Worm (Caenorhabditis elegans) whole organism, dauer: ENCODE measurements around the gene D1014.7.

ENCODE experiments used
- unc-62 ChIP-seq: sonication (generic microtip); optimal IDR thresholded peaks from 2 replicates; lab custom pipeline; 2017; ENCODE audit warnings: missing biosample characterization, missing genetic modification reagents, missing genetic modification characterization

Gene D1014.7

DNA sequence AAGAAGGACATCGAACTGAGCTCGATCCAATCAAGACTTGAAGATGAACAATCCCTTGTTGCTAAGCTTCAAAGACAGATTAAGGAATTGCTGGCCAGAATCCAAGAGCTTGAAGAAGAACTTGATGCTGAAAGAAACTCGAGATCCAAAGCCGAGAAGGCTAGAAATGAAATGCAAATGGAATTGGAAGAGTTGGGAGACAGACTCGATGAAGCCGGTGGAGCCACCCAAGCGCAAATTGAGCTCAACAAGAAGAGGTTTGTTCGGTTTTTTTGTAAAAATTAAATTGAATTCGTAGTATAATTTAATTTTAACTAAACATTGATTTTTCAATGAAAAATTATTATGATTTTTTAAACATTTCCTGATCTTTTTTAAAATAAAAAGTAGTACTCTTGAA is 3.5 kb upstream of the D1014.7 start:
- no peak for TF ChIP-seq unc-62 (GFP tag; lab: Kevin White, UChicago)

DNA sequence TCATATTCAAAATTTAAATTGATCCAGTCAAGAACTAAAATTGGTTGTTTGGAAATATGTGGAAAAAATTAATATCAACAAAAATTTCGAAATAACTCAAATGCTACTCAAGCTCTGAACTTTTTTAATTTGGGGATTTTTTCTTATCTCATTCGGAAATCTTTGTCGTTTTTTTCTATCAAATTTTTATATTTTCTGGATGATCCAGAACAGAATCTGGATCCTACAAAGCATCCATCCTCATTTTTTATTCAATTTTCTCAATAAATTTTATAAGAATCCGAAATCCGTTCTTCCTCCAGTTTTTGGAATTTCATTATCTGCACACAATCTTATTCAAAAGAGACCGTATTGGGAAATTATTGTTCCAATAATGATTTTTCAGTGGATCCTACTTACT is 2.8 kb downstream of the D1014.7 start, which contains the start of gene D1014.6:
TSS of gene D1014.6 (plus strand) at position 301 of the 400 bp plus-strand sequence.
- no peak for TF ChIP-seq unc-62 (GFP tag; lab: Kevin White, UChicago)

DNA sequence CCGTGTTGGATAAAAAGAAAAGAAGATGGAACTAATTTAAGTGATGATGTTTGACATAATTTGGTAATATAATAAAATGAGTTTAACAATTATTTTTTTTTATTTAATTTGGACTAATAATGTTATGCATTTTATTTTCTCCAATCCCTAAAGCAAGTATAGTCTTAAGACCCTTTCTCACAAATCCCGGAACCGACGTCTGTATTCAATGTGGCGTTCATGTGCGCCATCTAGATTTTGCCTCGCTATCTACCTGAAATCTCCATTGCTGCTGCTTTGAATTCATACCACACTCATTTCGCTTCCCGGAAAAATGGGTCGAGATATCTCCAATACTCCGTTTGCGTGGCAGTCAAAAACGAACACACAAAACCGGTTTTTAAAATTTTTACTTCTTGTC is 5.3 kb downstream of the D1014.7 start, which contains the start of gene D1014.5:
TSS of gene D1014.5 (plus strand) at position 301 of the 400 bp plus-strand sequence.
- no peak for TF ChIP-seq unc-62 (GFP tag; lab: Kevin White, UChicago)

DNA sequence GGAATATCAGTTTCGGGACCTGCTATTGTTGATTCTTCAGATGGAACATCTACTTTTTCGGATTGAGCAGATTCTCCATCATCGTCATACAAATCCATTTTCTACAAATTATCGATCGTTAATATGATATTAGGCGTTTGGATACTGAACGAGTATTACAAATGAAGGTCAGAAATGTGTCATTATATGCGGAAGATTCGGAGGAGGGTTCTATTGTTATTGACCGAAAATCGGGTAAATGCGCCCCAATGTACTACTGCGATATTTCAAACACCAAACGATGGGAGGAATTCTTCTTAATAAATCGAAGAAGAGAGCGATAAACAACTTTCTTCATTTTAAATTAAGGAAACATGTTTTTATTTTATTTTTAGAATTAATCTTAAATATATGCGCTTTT is 11.2 kb downstream of the D1014.7 start, which contains the start of gene spr-1:
TSS of gene spr-1 (minus strand) at position 101 of the 400 bp plus-strand sequence.
- TF ChIP-seq unc-62 (GFP tag; lab: Kevin White, UChicago) = no peak

DNA sequence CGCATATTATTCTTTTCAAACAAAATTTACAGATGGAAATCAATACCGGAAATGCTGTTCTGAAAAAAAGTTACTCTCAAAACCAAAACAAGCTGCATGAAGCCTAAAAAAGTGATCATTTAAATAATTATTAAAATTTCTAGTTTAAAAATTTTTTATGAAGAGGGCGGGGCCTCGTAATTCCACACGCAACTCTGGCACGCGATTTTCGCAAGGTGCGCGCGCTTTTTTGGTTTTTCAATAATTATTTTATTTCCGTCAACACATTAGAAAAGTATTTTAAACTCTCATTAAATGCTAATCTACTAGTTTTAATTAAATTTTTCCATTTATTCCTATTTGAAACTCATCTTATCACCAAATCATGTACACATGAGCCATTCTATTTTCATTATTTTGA is 11.7 kb downstream of the D1014.7 start:
- no peak for TF ChIP-seq unc-62 (GFP tag; lab: Kevin White, UChicago)

DNA sequence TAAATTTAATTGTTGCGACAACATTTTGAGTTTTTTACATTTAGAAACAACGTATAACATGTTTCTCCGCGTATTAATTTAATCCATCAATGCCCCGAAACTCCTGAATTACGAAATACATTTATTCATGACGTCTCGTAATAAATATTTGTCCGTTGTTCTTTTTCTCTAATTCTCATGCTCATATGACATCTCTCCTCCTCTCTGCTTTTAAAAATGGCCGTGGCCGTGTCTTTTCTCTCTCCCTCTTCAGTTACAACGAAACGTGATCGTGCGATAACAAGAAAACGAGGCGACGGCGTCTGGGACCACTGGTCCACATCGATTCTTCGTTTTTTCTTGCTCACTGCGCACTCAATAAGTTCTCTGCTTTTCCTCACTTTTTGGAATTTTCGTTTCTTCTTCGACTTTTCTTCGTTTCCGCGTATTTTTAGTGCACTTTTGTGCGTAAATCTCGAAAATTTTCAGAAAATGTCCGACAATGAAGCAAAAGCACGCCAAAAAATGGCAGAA is 12.1 kb downstream of the D1014.7 start, which contains the start of gene snap-1:
TSS of gene snap-1 (plus strand) at position 463 of the 513 bp plus-strand sequence.
- TF ChIP-seq unc-62 (GFP tag; lab: Kevin White, UChicago) = no peak

DNA sequence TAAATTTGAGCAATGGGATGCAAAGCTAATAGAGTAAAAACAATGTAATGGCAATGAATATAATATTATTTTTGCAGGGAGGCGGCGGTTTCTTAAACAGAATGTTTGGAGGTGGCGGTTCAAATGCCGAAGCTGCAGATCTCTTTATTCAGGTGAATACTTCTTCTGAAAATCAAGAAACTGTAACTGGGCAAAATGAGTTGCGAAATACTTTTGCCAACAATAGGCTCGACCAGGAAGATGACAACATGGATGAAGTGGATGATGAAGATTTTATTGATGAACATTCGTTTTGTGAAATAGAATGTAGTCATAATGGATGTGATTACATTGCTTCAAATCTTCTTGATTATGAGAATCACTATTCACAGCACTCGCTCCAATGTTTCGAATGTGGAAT is 12.7 kb downstream of the D1014.7 start:
- TF ChIP-seq unc-62 (GFP tag; lab: Kevin White, UChicago) = no peak

DNA sequence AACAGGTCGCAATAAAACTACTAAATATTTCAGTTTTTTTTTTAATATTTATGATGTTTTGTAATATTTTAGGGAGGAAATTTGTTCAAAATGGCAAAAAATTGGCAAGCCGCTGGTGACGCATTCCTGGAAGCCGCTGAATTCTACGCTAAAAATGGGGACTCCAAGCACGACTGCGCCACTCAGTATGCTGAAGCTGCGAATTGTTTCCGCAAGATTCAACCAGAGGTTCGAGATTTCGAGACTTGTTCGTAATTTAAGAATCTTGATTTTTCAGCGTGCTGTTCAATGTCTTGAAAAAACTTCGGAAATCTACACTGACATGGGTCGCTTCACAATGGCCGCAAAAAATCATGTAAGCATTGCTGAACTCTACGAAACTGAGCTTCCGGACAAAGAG is 13.6 kb downstream of the D1014.7 start:
- TF ChIP-seq unc-62 (GFP tag; lab: Kevin White, UChicago) = no peak

DNA sequence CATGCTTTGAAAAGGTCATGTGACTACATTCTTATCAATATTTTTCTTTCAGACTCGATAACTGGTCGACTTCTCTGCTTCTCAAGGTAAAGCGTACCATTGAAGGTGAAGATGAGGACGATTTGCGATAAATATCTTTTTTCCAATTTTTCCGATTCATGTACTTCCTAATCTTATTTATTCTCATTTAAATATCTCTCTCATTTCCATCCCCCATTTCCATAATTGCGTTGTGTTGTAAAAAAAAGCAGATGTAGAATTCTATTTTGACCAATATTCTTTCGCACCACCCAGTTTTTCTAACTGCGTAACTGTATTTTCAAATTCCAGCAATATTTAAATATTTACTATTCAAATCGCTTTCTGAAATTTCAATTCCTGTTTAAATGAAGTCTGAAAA is 14.9 kb downstream of the D1014.7 start, which contains the start of gene D1014.4:
TSS of gene D1014.4 (plus strand) at position 301 of the 400 bp plus-strand sequence.
- no peak for TF ChIP-seq unc-62 (GFP tag; lab: Kevin White, UChicago)

DNA sequence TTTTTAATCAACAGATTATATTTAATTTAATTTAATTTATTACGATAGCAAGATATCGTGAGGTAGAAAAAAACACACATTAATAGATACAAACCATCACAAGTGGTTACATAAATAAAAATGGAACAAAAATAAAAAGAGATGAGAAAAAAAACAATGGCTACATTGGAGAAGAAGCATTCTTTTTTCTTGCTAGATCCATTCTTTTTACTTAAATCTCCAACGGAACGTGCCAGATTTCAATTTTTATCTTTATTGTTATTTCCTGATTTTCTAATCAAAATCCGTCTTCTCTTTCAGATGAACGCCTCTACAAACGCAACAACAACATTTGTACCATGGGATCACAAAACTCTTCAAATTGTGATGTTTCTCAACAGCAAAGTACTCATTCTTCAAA is 25.5 kb downstream of the D1014.7 start, which contains the start of gene D1014.2:
TSS of gene D1014.2 (plus strand) at position 301 of the 400 bp plus-strand sequence.
- TF ChIP-seq unc-62 (GFP tag; lab: Kevin White, UChicago) = no peak

DNA sequence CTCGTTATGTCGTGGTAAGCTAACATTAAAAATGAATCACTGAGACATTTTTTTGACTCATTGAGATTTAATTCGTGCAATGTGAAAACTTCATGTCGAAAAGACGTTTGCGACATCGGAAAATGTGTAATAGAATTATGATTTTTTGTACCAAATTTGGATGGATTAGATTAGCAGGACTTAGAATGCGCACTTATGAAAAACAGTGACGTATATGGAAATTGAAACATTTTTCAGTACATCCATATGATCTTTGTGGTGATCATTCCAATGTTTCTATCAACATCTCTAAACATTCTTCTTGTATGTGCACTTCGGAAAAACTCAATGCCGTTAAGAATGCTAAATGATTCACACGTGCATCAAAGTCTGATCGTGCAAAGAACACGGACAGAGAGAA is 26.5 kb downstream of the D1014.7 start:
- no peak for TF ChIP-seq unc-62 (GFP tag; lab: Kevin White, UChicago)

DNA sequence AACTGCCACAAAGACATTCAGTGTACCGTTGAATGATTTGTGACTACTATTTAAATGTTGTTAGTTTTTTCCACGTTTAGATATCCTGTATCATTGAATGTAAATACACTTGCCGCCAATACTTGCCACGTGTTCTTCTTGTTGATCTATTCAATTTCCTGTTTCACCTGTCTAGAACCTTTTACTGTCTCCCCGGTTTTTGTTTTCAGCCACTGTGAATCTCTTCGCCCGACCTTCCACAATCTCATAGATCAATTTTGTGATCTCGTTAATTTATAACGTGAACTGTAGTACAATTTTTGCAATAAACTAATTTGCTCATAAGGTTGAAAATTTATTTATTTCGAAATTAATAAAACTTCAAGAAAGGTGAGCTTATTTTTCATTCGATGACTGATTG is 27.3 kb downstream of the D1014.7 start, which contains the start of gene D1014.13:
TSS of gene D1014.13 (plus strand) at position 301 of the 400 bp plus-strand sequence.
- no peak for TF ChIP-seq unc-62 (GFP tag; lab: Kevin White, UChicago)

DNA sequence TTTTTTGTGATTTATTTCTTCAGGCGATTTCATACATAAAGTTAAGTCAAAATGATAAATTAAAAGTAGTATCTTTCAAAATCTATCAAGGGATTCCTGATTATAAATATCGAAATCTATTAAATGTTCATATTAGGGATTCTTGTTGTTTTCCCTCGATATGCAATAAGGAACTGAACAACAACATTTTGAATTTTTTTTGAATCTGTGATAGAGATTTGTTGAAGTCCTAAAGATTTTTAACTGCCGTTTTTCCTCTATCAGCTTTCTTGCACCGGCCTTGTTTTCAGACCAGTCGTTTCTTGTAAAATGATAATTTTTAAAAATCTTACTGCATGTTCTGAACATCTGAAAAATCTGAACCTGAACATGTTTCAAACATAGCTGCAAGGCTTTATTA is 37.7 kb downstream of the D1014.7 start:
- no peak for TF ChIP-seq unc-62 (GFP tag; lab: Kevin White, UChicago)

DNA sequence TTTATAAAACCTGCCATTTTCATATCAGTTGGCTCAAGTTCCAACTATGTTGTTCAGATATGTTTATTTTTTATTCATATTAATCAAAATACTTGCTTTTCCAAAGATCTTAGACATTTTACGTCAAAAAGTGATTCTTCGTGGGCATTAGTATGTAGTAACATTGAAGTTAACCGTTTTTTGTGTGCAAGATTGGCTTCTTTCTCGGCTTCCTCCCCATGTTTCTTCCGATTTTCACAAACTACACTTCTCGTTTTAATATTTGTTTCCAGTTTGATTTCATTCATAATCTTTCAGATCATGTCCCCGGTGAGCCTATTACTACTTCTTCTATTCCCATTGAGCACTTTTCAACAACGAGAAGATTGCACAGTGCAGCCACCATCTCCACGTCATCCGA is 39.4 kb downstream of the D1014.7 start, which contains the start of gene sul-2:
TSS of gene sul-2 (plus strand) at position 301 of the 400 bp plus-strand sequence.
- TF ChIP-seq unc-62 (GFP tag; lab: Kevin White, UChicago) = no peak

DNA sequence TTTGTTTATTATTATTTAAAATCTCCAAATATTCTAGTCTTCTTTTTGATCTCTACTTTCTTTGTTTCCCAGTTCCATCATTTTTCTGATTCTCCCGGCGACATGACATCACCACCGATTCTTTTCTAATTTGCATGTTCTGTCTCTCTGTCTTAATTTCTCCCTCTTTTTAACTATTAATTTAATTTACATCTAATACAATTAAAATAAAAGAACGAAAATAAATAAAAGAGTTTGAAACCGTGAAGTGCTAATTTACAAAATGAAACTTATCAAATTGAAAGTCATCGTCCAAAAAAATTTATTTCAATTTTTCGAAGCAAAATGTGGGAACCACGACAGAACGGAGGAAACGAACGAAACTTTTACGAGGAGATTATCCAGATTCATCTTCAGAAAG is 41.6 kb downstream of the D1014.7 start, which contains the start of gene F20D6.6:
TSS of gene F20D6.6 (plus strand) at position 301 of the 400 bp plus-strand sequence.
- no peak for TF ChIP-seq unc-62 (GFP tag; lab: Kevin White, UChicago)

DNA sequence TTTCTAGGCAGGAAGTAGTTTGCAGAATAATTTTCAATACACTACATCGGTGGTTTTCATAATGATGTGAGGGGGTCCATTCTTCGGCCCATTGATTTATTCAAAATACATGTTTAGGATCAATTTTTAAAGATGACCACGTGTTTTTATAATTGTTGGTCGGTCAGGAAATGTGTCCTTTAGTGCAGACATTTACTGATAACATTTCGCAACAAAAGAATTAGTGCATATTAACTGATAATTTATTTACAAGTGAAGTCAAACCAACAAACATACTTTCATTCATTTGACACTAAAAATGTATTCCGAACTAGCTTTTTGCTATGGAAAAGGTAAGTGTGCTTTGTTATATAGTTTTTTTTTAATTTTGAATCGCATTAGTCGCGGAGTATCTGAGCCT is 43.6 kb downstream of the D1014.7 start, which contains the start of gene F20D6.5:
TSS of gene F20D6.5 (plus strand) at position 259 of the 400 bp plus-strand sequence.
- TF ChIP-seq unc-62 (GFP tag; lab: Kevin White, UChicago) = no peak

DNA sequence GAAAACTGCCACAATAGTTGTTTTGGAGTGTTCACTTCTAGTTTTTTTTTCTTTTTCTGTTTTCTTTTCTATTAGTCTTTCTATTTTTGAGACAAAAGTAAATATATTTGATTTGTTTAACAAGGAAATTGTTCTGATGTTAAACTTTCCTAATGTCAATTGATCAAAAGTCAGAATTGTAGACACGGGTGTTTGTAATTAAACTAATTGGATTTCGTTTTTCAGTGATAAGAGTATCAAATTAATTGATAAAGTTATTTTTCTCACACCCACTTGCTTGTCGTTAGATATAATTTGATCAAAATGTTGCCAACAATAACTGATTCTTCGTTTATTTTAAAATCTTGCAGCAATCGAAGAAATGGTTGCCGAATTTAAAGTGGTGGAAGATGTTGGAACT is 45.1 kb downstream of the D1014.7 start:
- no peak for TF ChIP-seq unc-62 (GFP tag; lab: Kevin White, UChicago)
